Fruit fly (Drosophila melanogaster): Measurements from ENCODE around the gene CG45095.

Gene CG45095

dm6 chr3R:25080446-25080845 lies 21.9 kb upstream of the CG45095 start (continued):
- TF ChIP-seq CG10462 (GFP tag; optimal IDR thresholded peaks at IDR 0.05): no peak
- TF ChIP-seq zf30C (GFP tag; optimal IDR thresholded peaks at IDR 0.05): peak; percentile 41
- TF ChIP-seq ftz-f1 (GFP tag; optimal IDR thresholded peaks at IDR 0.05): peak; percentile 39
- TF ChIP-seq Nf-YA (GFP tag; IDR thresholded peaks at IDR 0.05): peak; percentile 99
- TF ChIP-seq her (GFP tag; optimal IDR thresholded peaks at IDR 0.05): no peak
- TF ChIP-seq twi (tag; optimal IDR thresholded peaks at IDR 0.05): peak; percentile 47
- peak; percentile 92 for TF ChIP-seq Jarid2 (GFP tag; optimal IDR thresholded peaks at IDR 0.05)
- 0 out of 2 replicates have a peak, but pooled peaks have one; percentile 25 for TF ChIP-seq ato (GFP tag; IDR thresholded peaks at IDR 0.05; ENCODE audit: partially characterized antibody)
- TF ChIP-seq CG2199 (GFP tag; IDR thresholded peaks at IDR 0.05): peak; percentile 75; the same call in 1 of the 3 replicates

dm6 chr3R:25082348-25082747 lies 20.0 kb upstream of the CG45095 start, which contains the start of gene fd96Ca:
Gene fd96Ca, plus strand, starts transcription at chr3R:25082684.
- TF ChIP-seq crol (GFP tag; IDR thresholded peaks at IDR 0.05) (peak; percentile 84; the same call in 1 of the 2 replicates), Trl (optimal IDR thresholded peaks at IDR 0.05) (peak in 1 of 2 experiments; percentile 22), Trl (GFP tag; optimal IDR thresholded peaks at IDR 0.05) (no peak), Hand (GFP tag; optimal IDR thresholded peaks at IDR 0.05) (no peak), CG2120 (GFP tag; optimal IDR thresholded peaks at IDR 0.05) (no peak), Fer1 (GFP tag; optimal IDR thresholded peaks at IDR 0.05) (no peak), jumu (GFP tag; optimal IDR thresholded peaks at IDR 0.05) (no peak), CG7987 (GFP tag; optimal IDR thresholded peaks at IDR 0.05) (no peak), zf30C (GFP tag; optimal IDR thresholded peaks at IDR 0.05) (peak; percentile 83), CG1647 (GFP tag; optimal IDR thresholded peaks at IDR 0.05) (no peak), CG9215 (GFP tag; IDR thresholded peaks at IDR 0.05) (no peak), Nf-YB (GFP tag; optimal IDR thresholded peaks at IDR 0.05) (peak; percentile 95), CG1024 (GFP tag; IDR thresholded peaks at IDR 0.05) (no peak), HmgZ (tag; optimal IDR thresholded peaks at IDR 0.05) (no peak), Nf-YC (tag; optimal IDR thresholded peaks at IDR 0.05) (peak; percentile 92), tup (GFP tag; optimal IDR thresholded peaks at IDR 0.05) (no peak), gcm2 (GFP tag; optimal IDR thresholded peaks at IDR 0.05) (no peak)

- no peak for TF ChIP-seq Kr (GFP tag; optimal IDR thresholded peaks at IDR 0.05)
- no peak for TF ChIP-seq CG17359 (tag; optimal IDR thresholded peaks at IDR 0.05)
- no peak for TF ChIP-seq p53 (GFP tag; optimal IDR thresholded peaks at IDR 0.05)
- peak; percentile 34; the same call in 1 of the 3 replicates for TF ChIP-seq Opbp (GFP tag; IDR thresholded peaks at IDR 0.05; ENCODE audit: partially characterized antibody)
- no peak for TF ChIP-seq Dref (GFP tag; IDR thresholded peaks at IDR 0.05)
- TF ChIP-seq jing (GFP tag; optimal IDR thresholded peaks at IDR 0.05): peak; percentile 34
- TF ChIP-seq Drgx (GFP tag; IDR thresholded peaks at IDR 0.05): no peak
- TF ChIP-seq Adf1 (GFP tag; IDR thresholded peaks at IDR 0.05): peak; percentile 31; the same call in 1 of the 2 replicates
- no peak for TF ChIP-seq Blimp-1 (GFP tag; optimal IDR thresholded peaks at IDR 0.05)
- TF ChIP-seq CG18476 (GFP tag; optimal IDR thresholded peaks at IDR 0.05): no peak
- no peak for TF ChIP-seq Eip74EF (GFP tag; optimal IDR thresholded peaks at IDR 0.05)
- no peak for TF ChIP-seq CG13894 (tag; optimal IDR thresholded peaks at IDR 0.05)
- 0 out of 3 replicates have a peak, but pooled peaks have one; percentile 55 for TF ChIP-seq mld (GFP tag; IDR thresholded peaks at IDR 0.05; ENCODE audit: partially characterized antibody)
- peak; percentile 64 for TF ChIP-seq oc (tag; optimal IDR thresholded peaks at IDR 0.05)
- no peak for TF ChIP-seq CG7271 (tag; optimal IDR thresholded peaks at IDR 0.05)
- no peak for TF ChIP-seq Awh (GFP tag; IDR thresholded peaks at IDR 0.05)
- no peak for TF ChIP-seq hkb (optimal IDR thresholded peaks at IDR 0.05)
- no peak for TF ChIP-seq hkb (GFP tag; IDR thresholded peaks at IDR 0.05)
- TF ChIP-seq Nf-YA (GFP tag; IDR thresholded peaks at IDR 0.05): peak; percentile 95
- TF ChIP-seq CG7839 (tag; optimal IDR thresholded peaks at IDR 0.05): no peak
- TF ChIP-seq chn (GFP tag; optimal IDR thresholded peaks at IDR 0.05): no peak
- no peak for TF ChIP-seq kni (GFP tag; optimal IDR thresholded peaks at IDR 0.05)
- peak; percentile 30 to 49 for TF ChIP-seq Trl (optimal IDR thresholded peaks at IDR 0.05)
- TF ChIP-seq Trl (GFP tag; optimal IDR thresholded peaks at IDR 0.05): no peak
- TF ChIP-seq ERR (GFP tag; optimal IDR thresholded peaks at IDR 0.05): no peak
- no peak for TF ChIP-seq CG18262 (tag; optimal IDR thresholded peaks at IDR 0.05)
- no peak for TF ChIP-seq NC2β (GFP tag; optimal IDR thresholded peaks at IDR 0.05)
These were observed 7.7 kb upstream of the CG45095 start, which contains the start of gene fd96Cb for dm6 chr3R:25094639-25095038. Gene fd96Cb, plus strand, starts transcription at chr3R:25095012.

Measured in whole organism, embryonic.